Fruit fly (Drosophila melanogaster) S2 (cell line): ENCODE measurements around the gene Prx1.

Experiments
- CG8478 ChIP-seq: fragments of >200 bp; optimal IDR thresholded peaks from 2 replicates; lab custom pipeline; 2018
- CTCF ChIP-seq, 2 experiments: fragments of >200 bp; optimal IDR thresholded peaks; 2 replicates each; lab custom pipeline; 2018

dm6 chr3L:15243484-15243883 is 35.8 kb downstream of the Prx1 start:
- TF ChIP-seq CG8478 (lab: Kevin White, UChicago) (no peak), CTCF (optimal IDR thresholded peaks at IDR 0.05; lab: Kevin White, UChicago) (no peak)
